Fruit fly (Drosophila melanogaster) whole organism: ENCODE data around the gene CG15211.

ENCODE experiments used
- CG8478 ChIP-seq: fragments of >200 bp; optimal IDR thresholded peaks from 2 replicates; lab custom pipeline; 2018; ENCODE audit warnings: inconsistent platforms
- Dll ChIP-seq: fragments of >200 bp; optimal IDR thresholded peaks from 2 replicates; lab custom pipeline; 2017
- EcR ChIP-seq, 2 experiments: fragments of >200 bp; optimal IDR thresholded peaks; 2 replicates each; lab custom pipeline; 2017; ENCODE audit warnings: missing biosample characterization in 2 of 2, missing genetic modification characterization in 2 of 2, missing genetic modification reagents in 2 of 2
- psq ChIP-seq: fragments of >200 bp; optimal IDR thresholded peaks from 2 replicates; lab custom pipeline; 2017
- usp ChIP-seq: fragments of >200 bp; optimal IDR thresholded peaks from 2 replicates; lab custom pipeline; 2017; ENCODE audit warnings: missing biosample characterization, missing genetic modification characterization, mixed read lengths

dm6 chrX:10734763-10735681 lies 37.3 kb upstream of the CG15211 start:
- TF ChIP-seq psq (lab: Kevin White, UChicago): no peak
- no peak for TF ChIP-seq EcR (GFP tag; optimal IDR thresholded peaks at IDR 0.05; lab: Kevin White, UChicago)
- TF ChIP-seq Dll (lab: Kevin White, UChicago): no peak
- TF ChIP-seq usp (GFP tag; lab: Kevin White, UChicago): no peak
- TF ChIP-seq CG8478 (lab: Kevin White, UChicago): no peak
